Worm (Caenorhabditis elegans): ENCODE results near the gene sre-31.

The sre-31 gene

DNA sequence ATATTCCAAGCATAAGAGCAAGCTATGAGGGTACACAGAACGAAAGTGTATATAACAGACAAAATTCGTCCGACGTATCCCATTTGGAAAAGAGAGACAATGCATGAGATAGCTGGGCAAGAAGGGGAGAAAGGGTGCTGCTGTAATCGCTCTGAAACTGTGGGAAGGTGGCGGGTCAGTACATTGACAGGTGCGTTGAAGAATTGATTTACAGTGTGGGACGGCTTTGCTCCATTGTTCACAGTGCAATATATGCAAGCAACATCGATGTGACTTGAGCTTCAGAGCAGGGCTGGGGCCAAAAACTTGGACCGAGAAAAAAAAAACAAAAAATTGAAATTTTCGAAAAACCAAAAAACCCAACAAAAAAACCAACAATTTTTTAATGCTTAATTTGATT lies 1.5 kb upstream of the sre-31 start, which contains the start of gene F57G9.3:
F57G9.3 (minus strand) TSS at position 101 of the 400 bp plus-strand sequence.
- TF ChIP-seq ztf-29 (GFP tag; IDR thresholded peaks at IDR 0.05) (no peak), tab-1 (GFP tag; IDR thresholded peaks at IDR 0.05) (no peak), klf-2 (GFP tag; conservative IDR thresholded peaks at IDR 0.05) (no peak), med-1 (GFP tag; optimal IDR thresholded peaks at IDR 0.05; ENCODE audit: insufficient read depth) (no peak)

DNA sequence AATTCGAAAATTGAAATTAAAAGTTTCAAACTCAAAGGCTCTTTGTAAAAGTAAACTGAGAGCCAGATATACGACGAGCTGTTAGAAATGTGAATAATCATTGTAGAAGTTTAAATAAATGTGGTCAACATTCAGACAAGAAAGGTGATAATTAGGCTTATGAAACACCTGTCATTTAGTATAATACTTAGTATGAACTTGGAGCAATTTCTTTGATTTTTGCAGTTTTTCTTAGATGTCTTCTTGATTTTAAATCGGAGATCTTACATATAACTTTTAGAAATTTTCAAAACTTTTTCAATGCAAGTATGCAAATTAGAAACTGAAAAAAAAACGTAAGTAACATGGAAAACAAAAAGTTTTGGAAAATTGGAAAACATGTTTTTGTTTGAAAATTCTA lies 2.2 kb downstream of the sre-31 start, which contains the start of gene sre-30:
sre-30 (minus strand) TSS at position 101 of the 400 bp plus-strand sequence.
- TF ChIP-seq ztf-29 (GFP tag; IDR thresholded peaks at IDR 0.05) = no peak
- TF ChIP-seq med-1 (GFP tag; optimal IDR thresholded peaks at IDR 0.05; ENCODE audit: insufficient read depth) = no peak
- TF ChIP-seq cog-1 (tag; optimal IDR thresholded peaks at IDR 0.05) = no peak
- TF ChIP-seq ref-1 (GFP tag; conservative IDR thresholded peaks at IDR 0.05) = no peak
- TF ChIP-seq tab-1 (GFP tag; IDR thresholded peaks at IDR 0.05) = no peak
- no peak for TF ChIP-seq flt-1 (GFP tag; IDR thresholded peaks at IDR 0.05)
- TF ChIP-seq klf-2 (GFP tag; conservative IDR thresholded peaks at IDR 0.05) = no peak
- TF ChIP-seq ztf-23 (GFP tag; IDR thresholded peaks at IDR 0.05) = no peak

DNA sequence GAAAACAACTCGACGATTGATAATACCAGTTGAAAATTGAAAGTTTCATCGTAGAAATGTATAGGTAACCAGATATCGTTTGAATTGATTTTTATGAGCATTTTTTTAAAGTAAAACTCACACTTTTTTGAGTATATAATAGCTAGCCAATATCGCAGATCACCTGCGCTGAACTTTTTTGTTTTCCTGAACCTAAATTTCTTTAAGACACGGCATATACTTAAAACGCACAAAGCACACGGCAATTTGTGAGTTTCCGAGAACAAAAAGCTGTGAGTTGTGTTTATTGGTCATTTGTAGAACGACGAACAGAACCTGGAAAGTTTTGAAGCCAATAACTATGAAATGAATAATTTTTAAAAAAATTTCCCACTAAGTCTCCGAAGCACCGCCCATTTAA lies 6.8 kb downstream of the sre-31 start, which contains the start of gene sre-29:
sre-29 (minus strand) TSS at position 101 of the 400 bp plus-strand sequence.
- TF ChIP-seq flt-1 (GFP tag; IDR thresholded peaks at IDR 0.05) (no peak), T22C8.4 (GFP tag; IDR thresholded peaks at IDR 0.05) (no peak), ztf-23 (GFP tag; IDR thresholded peaks at IDR 0.05) (no peak), ztf-29 (GFP tag; IDR thresholded peaks at IDR 0.05) (no peak)

DNA sequence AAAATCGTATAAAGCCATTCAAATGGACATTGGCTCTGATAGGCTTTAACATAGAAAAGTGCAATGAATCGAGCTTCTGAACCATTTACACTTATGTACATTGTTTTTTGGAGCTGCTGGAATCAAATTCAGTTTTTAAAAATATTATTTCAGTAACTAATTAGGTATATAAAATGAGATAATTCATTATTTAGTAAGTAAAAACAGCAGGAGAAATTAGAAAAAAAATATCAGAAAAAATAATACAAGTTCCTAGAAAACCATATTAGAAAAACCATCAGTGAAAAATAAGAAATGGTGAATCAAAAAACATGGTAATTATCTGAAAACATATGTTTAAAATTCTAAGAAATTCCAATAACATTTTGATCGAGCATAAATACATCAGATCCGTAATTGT lies 11.0 kb downstream of the sre-31 start, which contains the start of gene F57G9.7:
F57G9.7 (minus strand) TSS at position 101 of the 400 bp plus-strand sequence.
- TF ChIP-seq cog-1 (tag; optimal IDR thresholded peaks at IDR 0.05) (no peak), med-1 (GFP tag; optimal IDR thresholded peaks at IDR 0.05; ENCODE audit: insufficient read depth) (no peak), ref-1 (GFP tag; conservative IDR thresholded peaks at IDR 0.05) (no peak), ztf-29 (GFP tag; IDR thresholded peaks at IDR 0.05) (no peak), flt-1 (GFP tag; IDR thresholded peaks at IDR 0.05) (no peak), T22C8.4 (GFP tag; IDR thresholded peaks at IDR 0.05) (no peak), tab-1 (GFP tag; IDR thresholded peaks at IDR 0.05) (no peak), klf-2 (GFP tag; conservative IDR thresholded peaks at IDR 0.05) (no peak), ztf-23 (GFP tag; IDR thresholded peaks at IDR 0.05) (no peak)

DNA sequence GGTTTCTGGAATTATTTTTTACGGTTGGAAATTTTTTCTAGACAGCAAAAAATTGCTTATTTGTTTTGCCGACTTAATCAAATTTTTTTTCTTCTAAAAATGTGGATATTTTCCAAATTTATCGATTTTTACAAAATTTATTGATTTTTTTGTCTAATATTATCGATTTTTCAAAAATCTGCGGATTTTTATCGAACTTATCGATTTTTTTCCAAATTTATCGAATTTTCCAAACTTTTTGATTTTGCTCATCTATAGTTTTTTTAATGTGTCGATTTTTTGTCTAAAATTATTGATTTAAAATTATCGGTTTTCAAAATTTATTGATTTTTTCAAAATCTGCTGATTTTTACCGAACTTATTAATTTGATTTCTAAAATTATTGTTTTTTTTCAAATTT lies 14.5 kb downstream of the sre-31 start:
- TF ChIP-seq cog-1 (tag; optimal IDR thresholded peaks at IDR 0.05) = no peak
- peak; percentile 72; the same call in 1 of the 2 replicates for TF ChIP-seq T22C8.4 (GFP tag; IDR thresholded peaks at IDR 0.05)

DNA sequence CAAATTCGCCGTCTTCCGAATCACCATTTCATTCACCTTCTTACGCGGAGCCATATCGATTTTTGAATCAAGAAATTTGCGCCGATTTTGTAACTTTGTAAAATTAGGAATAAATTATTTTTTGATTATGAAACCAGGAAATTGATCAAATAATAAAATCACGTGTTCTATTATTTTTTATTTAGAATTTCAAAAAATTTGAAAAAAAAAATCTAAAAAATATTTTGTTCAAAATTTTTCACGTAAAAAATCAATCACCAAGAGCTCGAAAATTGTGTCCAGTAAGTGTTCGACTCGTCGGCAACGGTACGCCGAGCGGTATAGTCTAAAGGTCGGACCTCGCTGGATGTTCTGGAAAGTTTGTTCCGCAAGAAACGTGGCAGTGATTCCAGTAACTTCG lies 14.9 kb downstream of the sre-31 start, which contains the start of gene Y57A10B.7:
Y57A10B.7 (minus strand) TSS at position 101 of the 400 bp plus-strand sequence.
- TF ChIP-seq T22C8.4 (GFP tag; IDR thresholded peaks at IDR 0.05) (no peak), tab-1 (GFP tag; IDR thresholded peaks at IDR 0.05) (no peak), cog-1 (tag; optimal IDR thresholded peaks at IDR 0.05) (no peak), flt-1 (GFP tag; IDR thresholded peaks at IDR 0.05) (no peak), ztf-29 (GFP tag; IDR thresholded peaks at IDR 0.05) (no peak), med-1 (GFP tag; optimal IDR thresholded peaks at IDR 0.05; ENCODE audit: insufficient read depth) (no peak), ref-1 (GFP tag; conservative IDR thresholded peaks at IDR 0.05) (no peak), ztf-23 (GFP tag; IDR thresholded peaks at IDR 0.05) (no peak), klf-2 (GFP tag; conservative IDR thresholded peaks at IDR 0.05) (no peak)

DNA sequence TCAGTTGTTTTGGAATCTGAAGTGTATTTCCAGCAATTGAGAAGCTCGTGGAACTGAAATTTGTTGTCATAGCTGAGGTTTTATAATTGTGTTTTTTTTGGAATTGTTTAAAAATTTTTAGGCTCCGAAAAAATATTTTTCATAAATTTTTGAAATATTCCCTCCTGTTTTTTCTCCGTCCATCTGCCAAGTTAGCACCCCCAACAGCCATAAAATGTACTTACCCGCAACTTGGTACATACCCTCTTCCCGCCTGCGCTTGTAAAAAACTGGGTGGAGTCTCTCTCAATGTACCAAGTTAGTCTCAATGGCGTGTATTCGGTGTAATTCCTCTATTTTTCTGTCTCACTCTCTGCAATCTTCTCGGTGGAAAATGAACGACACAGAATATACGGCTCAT lies 18.8 kb downstream of the sre-31 start, which contains the start of gene Y57A10B.6:
Y57A10B.6 (plus strand) TSS at position 301 of the 400 bp plus-strand sequence.
- TF ChIP-seq ztf-23 (GFP tag; IDR thresholded peaks at IDR 0.05) (no peak), tab-1 (GFP tag; IDR thresholded peaks at IDR 0.05) (no peak), med-1 (GFP tag; optimal IDR thresholded peaks at IDR 0.05; ENCODE audit: insufficient read depth) (no peak), ztf-29 (GFP tag; IDR thresholded peaks at IDR 0.05) (no peak), flt-1 (GFP tag; IDR thresholded peaks at IDR 0.05) (no peak), T22C8.4 (GFP tag; IDR thresholded peaks at IDR 0.05) (no peak), ref-1 (GFP tag; conservative IDR thresholded peaks at IDR 0.05) (no peak), klf-2 (GFP tag; conservative IDR thresholded peaks at IDR 0.05) (no peak)

DNA sequence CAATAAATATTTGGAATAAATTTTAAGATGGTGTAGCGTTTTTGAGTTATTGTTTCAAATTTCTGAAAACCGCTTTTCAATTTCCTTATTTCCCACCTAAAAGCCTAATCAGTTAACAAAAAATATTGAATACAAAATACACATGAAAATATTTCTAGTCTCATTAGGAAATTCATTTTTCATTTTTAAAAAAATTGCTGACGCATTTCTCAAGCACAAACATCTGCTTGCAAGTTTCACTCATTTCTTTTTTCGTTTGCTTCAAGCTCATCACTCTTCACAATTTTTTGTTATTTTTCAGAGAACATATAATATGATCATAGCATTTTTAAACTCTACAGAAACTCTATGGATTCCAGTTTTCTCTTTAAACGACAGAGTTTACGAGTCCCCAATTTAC lies 20.6 kb downstream of the sre-31 start, which contains the start of gene sre-41:
sre-41 (plus strand) TSS at position 301 of the 400 bp plus-strand sequence.
- no peak for TF ChIP-seq ztf-23 (GFP tag; IDR thresholded peaks at IDR 0.05)
- no peak for TF ChIP-seq flt-1 (GFP tag; IDR thresholded peaks at IDR 0.05)
- no peak for TF ChIP-seq ztf-29 (GFP tag; IDR thresholded peaks at IDR 0.05)
- no peak for TF ChIP-seq cog-1 (tag; optimal IDR thresholded peaks at IDR 0.05)
- TF ChIP-seq ref-1 (GFP tag; conservative IDR thresholded peaks at IDR 0.05) = no peak
- no peak for TF ChIP-seq tab-1 (GFP tag; IDR thresholded peaks at IDR 0.05)
- no peak for TF ChIP-seq klf-2 (GFP tag; conservative IDR thresholded peaks at IDR 0.05)

DNA sequence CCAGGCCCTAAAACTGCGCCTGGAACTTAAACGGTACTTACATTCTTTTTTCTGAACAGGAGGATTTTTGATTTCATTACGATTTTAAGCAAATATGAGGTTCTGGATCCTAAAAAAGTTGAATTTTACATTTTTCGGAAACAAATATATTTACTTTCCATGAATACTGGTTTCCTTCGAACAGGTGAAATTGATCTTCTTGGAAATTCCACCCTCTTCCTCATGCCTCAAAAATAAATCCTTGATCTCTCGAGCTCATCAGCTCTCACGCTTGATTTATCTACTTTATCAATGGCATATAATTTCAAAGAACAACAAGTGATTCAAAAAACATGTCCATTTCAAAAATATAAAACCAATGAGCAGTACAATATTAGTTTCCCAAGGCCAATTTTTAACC lies 21.1 kb downstream of the sre-31 start:
- TF ChIP-seq med-1 (GFP tag; optimal IDR thresholded peaks at IDR 0.05; ENCODE audit: insufficient read depth) (no peak), cog-1 (tag; optimal IDR thresholded peaks at IDR 0.05) (no peak), ztf-29 (GFP tag; IDR thresholded peaks at IDR 0.05) (no peak), klf-2 (GFP tag; conservative IDR thresholded peaks at IDR 0.05) (no peak), tab-1 (GFP tag; IDR thresholded peaks at IDR 0.05) (no peak), T22C8.4 (GFP tag; IDR thresholded peaks at IDR 0.05) (no peak), ref-1 (GFP tag; conservative IDR thresholded peaks at IDR 0.05) (no peak), flt-1 (GFP tag; IDR thresholded peaks at IDR 0.05) (no peak), ztf-23 (GFP tag; IDR thresholded peaks at IDR 0.05) (no peak)

DNA sequence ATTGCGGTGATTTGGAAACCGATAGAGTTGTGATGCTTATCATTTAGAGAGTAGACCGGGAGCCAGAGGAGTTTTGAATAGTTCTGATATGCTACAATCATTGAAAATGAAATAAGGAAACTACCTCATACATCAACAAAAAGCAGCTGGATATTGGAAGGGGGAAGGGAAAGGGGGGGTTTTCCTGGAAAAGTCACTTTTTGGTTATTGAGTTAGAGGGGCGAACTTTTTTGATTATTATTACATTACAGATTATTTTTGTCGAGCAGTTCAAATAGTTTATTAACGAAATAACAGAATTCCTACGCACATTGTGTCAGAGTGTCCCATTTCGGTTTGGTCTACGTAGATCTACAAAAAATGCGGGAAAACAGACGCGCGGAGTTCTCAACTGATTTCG lies 21.8 kb downstream of the sre-31 start, which contains the start of gene sre-42:
sre-42 (minus strand) TSS at position 101 of the 400 bp plus-strand sequence.
- TF ChIP-seq ztf-23 (GFP tag; IDR thresholded peaks at IDR 0.05) = no peak
- TF ChIP-seq tab-1 (GFP tag; IDR thresholded peaks at IDR 0.05) = no peak
- no peak for TF ChIP-seq T22C8.4 (GFP tag; IDR thresholded peaks at IDR 0.05)
- TF ChIP-seq klf-2 (GFP tag; conservative IDR thresholded peaks at IDR 0.05) = no peak
- no peak for TF ChIP-seq med-1 (GFP tag; optimal IDR thresholded peaks at IDR 0.05; ENCODE audit: insufficient read depth)
- TF ChIP-seq ref-1 (GFP tag; conservative IDR thresholded peaks at IDR 0.05) = no peak
- TF ChIP-seq cog-1 (tag; optimal IDR thresholded peaks at IDR 0.05) = no peak
- TF ChIP-seq ztf-29 (GFP tag; IDR thresholded peaks at IDR 0.05) = no peak
- TF ChIP-seq flt-1 (GFP tag; IDR thresholded peaks at IDR 0.05) = no peak

Measured in whole organism, midembryonic.